Worm (Caenorhabditis elegans): ENCODE results near the gene Y62F5A.10.

ce11 chrII:11487999-11488398 lies 33.4 kb upstream of the Y62F5A.10 start, which contains the start of gene B0334.13:
- TF ChIP-seq unc-62 (GFP tag; optimal IDR thresholded peaks at IDR 0.05), result no peak
- TF ChIP-seq nhr-12 (tag; optimal IDR thresholded peaks at IDR 0.05), result no peak
- no peak for TF ChIP-seq mls-2 (tag; optimal IDR thresholded peaks at IDR 0.05)
- TF ChIP-seq lsy-2 (tag; optimal IDR thresholded peaks at IDR 0.05), result no peak
- no peak for TF ChIP-seq nhr-237 (tag; optimal IDR thresholded peaks at IDR 0.05)
- no peak for TF ChIP-seq zip-8 (tag; optimal IDR thresholded peaks at IDR 0.05)
- no peak for TF ChIP-seq M03D4.4 (tag; optimal IDR thresholded peaks at IDR 0.05)
- TF ChIP-seq ces-1 (GFP tag; optimal IDR thresholded peaks at IDR 0.05), result no peak
- no peak for TF ChIP-seq sem-2 (GFP tag; optimal IDR thresholded peaks at IDR 0.05)

Data from whole organism, mixed stage, embryonic.